Fruit fly (Drosophila melanogaster): ENCODE results near the gene Kap-alpha3.

Kap-alpha3 gene

dm6 chr3R:9563240-9563992 lies 14.1 kb downstream of the Kap-alpha3 start, which contains the start of the genes CG9393 and Vps45 (continued):
- TF ChIP-seq hb (GFP tag; IDR thresholded peaks at IDR 0.05; ENCODE audit: partially characterized antibody) = peak; percentile 93
- TF ChIP-seq Pdp1 (GFP tag; optimal IDR thresholded peaks at IDR 0.05) = peak; percentile 68 to 94
- no peak for TF ChIP-seq CG17612 (GFP tag; IDR thresholded peaks at IDR 0.05)
- no peak for TF ChIP-seq CG31365 (tag; optimal IDR thresholded peaks at IDR 0.05)
- peak; percentile 65; the same call in 2 of the 4 replicates for TF ChIP-seq Gug (GFP tag; IDR thresholded peaks at IDR 0.05)
- 0 out of 2 replicates have a peak, but pooled peaks have one; percentile 23 for TF ChIP-seq Rx (GFP tag; IDR thresholded peaks at IDR 0.05)
- no peak for TF ChIP-seq slou (GFP tag; optimal IDR thresholded peaks at IDR 0.05)
- TF ChIP-seq Dip3 (GFP tag; optimal IDR thresholded peaks at IDR 0.05) = peak; percentile 71
- peak; percentile 50 for TF ChIP-seq CG12744 (GFP tag; optimal IDR thresholded peaks at IDR 0.05)
- TF ChIP-seq CG11723 (GFP tag; optimal IDR thresholded peaks at IDR 0.05) = no peak
- no peak for TF ChIP-seq Usf (GFP tag; optimal IDR thresholded peaks at IDR 0.05)
- TF ChIP-seq CG16863 (GFP tag; optimal IDR thresholded peaks at IDR 0.05) = peak; percentile 57
- peak; percentile 29 for TF ChIP-seq mirr (GFP tag; optimal IDR thresholded peaks at IDR 0.05)
- TF ChIP-seq croc (GFP tag; conservative IDR thresholded peaks at IDR 0.05) = 0 out of 3 replicates have a peak, but pooled peaks have one; percentile 23
- peak; percentile 90 for TF ChIP-seq Med (GFP tag)
- TF ChIP-seq ATbp (GFP tag; optimal IDR thresholded peaks at IDR 0.05) = no peak
- TF ChIP-seq Nf-YB (GFP tag; optimal IDR thresholded peaks at IDR 0.05) = peak; percentile 17
- TF ChIP-seq CG2199 (GFP tag; IDR thresholded peaks at IDR 0.05) = no peak
- TF ChIP-seq CG7745 (tag; optimal IDR thresholded peaks at IDR 0.05) = no peak
- TF ChIP-seq CG14014 (GFP tag; IDR thresholded peaks at IDR 0.05) = no peak; the same call in 1 of the 2 replicates
- TF ChIP-seq crol (GFP tag; IDR thresholded peaks at IDR 0.05) = no peak
- TF ChIP-seq CG17359 (tag; optimal IDR thresholded peaks at IDR 0.05) = peak; percentile 41
- TF ChIP-seq E2f2 (GFP tag; IDR thresholded peaks at IDR 0.05) = peak; percentile 63
- no peak for TF ChIP-seq p53 (GFP tag; optimal IDR thresholded peaks at IDR 0.05)
- no peak for TF ChIP-seq aop (GFP tag; IDR thresholded peaks at IDR 0.05)
- peak; percentile 67 for TF ChIP-seq al (GFP tag; IDR thresholded peaks at IDR 0.05)
- TF ChIP-seq CG7556 (GFP tag; optimal IDR thresholded peaks at IDR 0.05) = peak; percentile 50
- peak; percentile 69 for TF ChIP-seq Hr3 (GFP tag; optimal IDR thresholded peaks at IDR 0.05)
- no peak for TF ChIP-seq CG15269 (tag; optimal IDR thresholded peaks at IDR 0.05)
- peak; percentile 58 for TF ChIP-seq Fer2 (tag; optimal IDR thresholded peaks at IDR 0.05)
- no peak for TF ChIP-seq Deaf1 (tag; optimal IDR thresholded peaks at IDR 0.05)
- TF ChIP-seq Tbp (GFP tag; optimal IDR thresholded peaks at IDR 0.05) = peak; percentile 18
- no peak; the same call in 1 of the 2 replicates for TF ChIP-seq HLH3B (GFP tag; IDR thresholded peaks at IDR 0.05)
- peak; percentile 74 for TF ChIP-seq ind (GFP tag; optimal IDR thresholded peaks at IDR 0.05)
- TF ChIP-seq ftz-f1 (GFP tag; optimal IDR thresholded peaks at IDR 0.05) = no peak
- TF ChIP-seq Lim3 (GFP tag; IDR thresholded peaks at IDR 0.05) = no peak
- peak; percentile 94 for TF ChIP-seq HLH4C (GFP tag; IDR thresholded peaks at IDR 0.05; ENCODE audit: partially characterized antibody)
- peak; percentile 75 for TF ChIP-seq CG17829 (tag; optimal IDR thresholded peaks at IDR 0.05)
- TF ChIP-seq Dad (GFP tag; optimal IDR thresholded peaks at IDR 0.05) = peak; percentile 64
- TF ChIP-seq tap (tag; optimal IDR thresholded peaks at IDR 0.05) = no peak
- peak; percentile 52 for TF ChIP-seq NC2β (GFP tag; optimal IDR thresholded peaks at IDR 0.05)
- peak; percentile 16 for TF ChIP-seq trh (GFP tag; optimal IDR thresholded peaks at IDR 0.05)
- TF ChIP-seq dysf (GFP tag; IDR thresholded peaks at IDR 0.05) = 0 out of 3 replicates have a peak, but pooled peaks have one; percentile 16
- TF ChIP-seq D19B (GFP tag; optimal IDR thresholded peaks at IDR 0.05) = no peak
- peak; percentile 77 for TF ChIP-seq CG30403 (GFP tag; optimal IDR thresholded peaks at IDR 0.05)
- peak; percentile 95 for TF ChIP-seq CG2116 (GFP tag; optimal IDR thresholded peaks at IDR 0.05)
- TF ChIP-seq CG6254 (GFP tag; optimal IDR thresholded peaks at IDR 0.05) = no peak
- no peak for TF ChIP-seq CG32767 (GFP tag; IDR thresholded peaks at IDR 0.05)
- no peak for TF ChIP-seq CG4707 (GFP tag; optimal IDR thresholded peaks at IDR 0.05)
- TF ChIP-seq CG16815 (GFP tag; optimal IDR thresholded peaks at IDR 0.05) = peak; percentile 3

Measured in whole organism, embryonic.